Worm (Caenorhabditis elegans) whole organism, late embryonic: Measurements from ENCODE around the gene str-252.

Experiments
- ceh-2 ChIP-seq: sonication (generic microtip); optimal IDR thresholded peaks from 2 replicates; lab custom pipeline; 2016; ENCODE audit warnings: missing genotype, missing genetic modification characterization, missing compliant biosample characterization
- fkh-10 ChIP-seq: fragments of 150-350 bp; optimal IDR thresholded peaks from 2 replicates; lab custom pipeline; 2014; ENCODE audit warnings: missing biosample characterization, missing genetic modification reagents, missing genetic modification characterization
- nhr-232 ChIP-seq: sonication (generic microtip); optimal IDR thresholded peaks from 2 replicates; lab custom pipeline; 2016; ENCODE audit warnings: missing genetic modification characterization, missing compliant biosample characterization
- pag-3 ChIP-seq: sonication (generic microtip); optimal IDR thresholded peaks from 2 replicates; lab custom pipeline; 2016; ENCODE audit warnings: missing compliant biosample characterization, missing genetic modification characterization, borderline replicate concordance
- pros-1 ChIP-seq: fragments of 150-350 bp; optimal IDR thresholded peaks from 2 replicates; lab custom pipeline; 2014; ENCODE audit warnings: missing biosample characterization, missing genetic modification reagents, missing genetic modification characterization
- sox-2 ChIP-seq: fragments of 200-800 bp; sonication (Bioruptor generic); IDR thresholded peaks from 2 replicates; pipeline ENCODE4 v1.3.6; 2022; ENCODE audit warnings: missing genetic modification reagents, missing genetic modification characterization, missing compliant biosample characterization

DNA sequence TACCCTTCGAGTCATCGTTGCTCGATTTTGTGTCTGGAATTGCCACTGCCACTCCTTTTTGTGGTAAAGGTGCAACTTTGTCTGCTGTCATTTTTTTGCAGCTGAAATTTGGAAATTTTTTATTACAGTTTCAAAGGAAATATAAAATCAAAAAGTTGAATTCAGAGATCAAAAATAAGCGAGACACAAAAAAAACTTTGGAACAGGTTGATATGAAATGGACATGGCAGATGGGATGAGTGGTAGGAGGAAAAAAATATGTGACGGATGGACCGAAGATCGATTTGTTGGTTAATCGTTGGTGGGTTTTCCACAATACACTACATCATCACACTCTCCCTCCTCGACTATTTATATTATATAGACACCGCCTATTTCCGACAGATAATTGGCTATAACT, 18.2 kb downstream of the str-252 start, which contains the start of gene R10D12.1:
- TF ChIP-seq pag-3 (tag; lab: Kevin White, UChicago) = no peak
- no peak for TF ChIP-seq pros-1 (tag; lab: Kevin White, UChicago)
- TF ChIP-seq ceh-2 = no peak
- TF ChIP-seq sox-2 (GFP tag; lab: Robert Waterston, UW) = no peak
- no peak for TF ChIP-seq nhr-232 (tag; lab: Kevin White, UChicago)
- TF ChIP-seq fkh-10 = no peak
